Worm (Caenorhabditis elegans): ENCODE results near the gene nrf-5.

- TF ChIP-seq W03F9.2 (tag; optimal IDR thresholded peaks at IDR 0.05) = no peak
- no peak for TF ChIP-seq dao-5 (tag; optimal IDR thresholded peaks at IDR 0.05)
Measured at ce11 chrV:13869551-13869950, 41.5 kb downstream of the nrf-5 start.
